Fruit fly (Drosophila melanogaster) whole organism, embryonic: Measurements from ENCODE around the gene Srp14.

Source experiments
- Atf3 ChIP-seq: fragments of 200-800 bp; sonication (Bioruptor generic); optimal IDR thresholded peaks from 3 replicates; lab custom pipeline; 2016; ENCODE audit warnings: missing biosample characterization, missing genetic modification characterization
- C15 ChIP-seq: fragments of 200-800 bp; sonication (Bioruptor generic); IDR thresholded peaks from 3 replicates; pipeline ENCODE4 v1.3.6; 2022; ENCODE audit warnings: missing biosample characterization, missing genetic modification characterization
- CG10543 ChIP-seq: fragments of 200-800 bp; sonication (Bioruptor generic); optimal IDR thresholded peaks from 3 replicates; lab custom pipeline; 2017; ENCODE audit warnings: missing biosample characterization, mild to moderate bottlenecking, missing genetic modification characterization, moderate library complexity
- CG11093 ChIP-seq: fragments of 200-800 bp; sonication (Bioruptor generic); IDR thresholded peaks from 3 replicates; pipeline ENCODE4 v1.3.6; 2022; ENCODE audit warnings: missing biosample characterization, missing genetic modification characterization
- CG12659 ChIP-seq: fragments of 200-800 bp; sonication (Bioruptor generic); optimal IDR thresholded peaks from 3 replicates; lab custom pipeline; 2017; ENCODE audit warnings: mild to moderate bottlenecking, missing biosample characterization, missing genetic modification reagents, missing genetic modification characterization
- CG13424 ChIP-seq: fragments of 200-800 bp; sonication (Bioruptor generic); optimal IDR thresholded peaks from 2 replicates; lab custom pipeline; 2019; ENCODE audit warnings: missing biosample characterization, mild to moderate bottlenecking, missing genetic modification characterization, moderate library complexity
- CG16815 ChIP-seq: fragments of 200-800 bp; sonication (Bioruptor generic); optimal IDR thresholded peaks from 3 replicates; lab custom pipeline; 2017; ENCODE audit warnings: missing biosample characterization, mild to moderate bottlenecking, missing genetic modification characterization
- CG17328 ChIP-seq: fragments of 200-800 bp; sonication (Bioruptor generic); IDR thresholded peaks from 2 replicates; pipeline ENCODE4 v1.3.6; 2022; ENCODE audit warnings: missing biosample characterization, missing genetic modification characterization
- CG17612 ChIP-seq: fragments of 200-800 bp; sonication (Bioruptor generic); IDR thresholded peaks from 2 replicates; pipeline ENCODE4 v1.3.6; 2022; ENCODE audit warnings: missing biosample characterization, missing genetic modification characterization
- CG17802 ChIP-seq: fragments of 200-800 bp; sonication (Bioruptor generic); optimal IDR thresholded peaks from 2 replicates; lab custom pipeline; 2018; ENCODE audit warnings: missing biosample characterization, mild to moderate bottlenecking, missing genetic modification characterization, moderate library complexity
- CG17912 ChIP-seq: fragments of 200-800 bp; sonication (Bioruptor generic); optimal IDR thresholded peaks from 2 replicates; lab custom pipeline; 2018; ENCODE audit warnings: missing biosample characterization, mild to moderate bottlenecking, missing genetic modification characterization
- CG4854 ChIP-seq: fragments of 200-800 bp; sonication (Bioruptor generic); optimal IDR thresholded peaks from 2 replicates; lab custom pipeline; 2016; ENCODE audit warnings: missing biosample characterization, missing genetic modification characterization, inconsistent platforms
- CG6689 ChIP-seq: fragments of 200-800 bp; sonication (Bioruptor generic); IDR thresholded peaks from 2 replicates; pipeline ENCODE4 v1.3.6; 2022; ENCODE audit warnings: missing biosample characterization, missing genetic modification characterization
- CG6854 ChIP-seq: fragments of 200-800 bp; sonication (Bioruptor generic); optimal IDR thresholded peaks from 3 replicates; lab custom pipeline; 2017; ENCODE audit warnings: missing biosample characterization, mild to moderate bottlenecking, missing genetic modification characterization
- CG8089 ChIP-seq: fragments of 200-800 bp; sonication (Bioruptor generic); optimal IDR thresholded peaks from 3 replicates; lab custom pipeline; 2016; ENCODE audit warnings: missing biosample characterization, missing genetic modification characterization
- CG8944 ChIP-seq: fragments of 200-800 bp; sonication (Bioruptor generic); optimal IDR thresholded peaks from 3 replicates; lab custom pipeline; 2016; ENCODE audit warnings: missing biosample characterization, missing genetic modification characterization
- D ChIP-seq, 2 experiments: fragments of 200-800 bp in 1 of 2; fragments of >200 bp in 1 of 2; sonication (Bioruptor generic) in 1 of 2; optimal IDR thresholded peaks; 2 replicates in 1 of 2; 3 replicates in 1 of 2; lab custom pipeline; 2017; ENCODE audit warnings: mild to moderate bottlenecking in 1 of 2, missing biosample characterization in 1 of 2, missing genetic modification characterization in 1 of 2, missing genetic modification reagents in 1 of 2
- Dbx ChIP-seq: fragments of 200-800 bp; sonication (Bioruptor generic); IDR thresholded peaks from 3 replicates; pipeline ENCODE4 v1.3.6; 2022; ENCODE audit warnings: missing biosample characterization, missing genetic modification characterization
- Dip3 ChIP-seq: fragments of 200-800 bp; sonication (Bioruptor generic); optimal IDR thresholded peaks from 3 replicates; lab custom pipeline; 2016; ENCODE audit warnings: missing biosample characterization, missing genetic modification characterization
- Doc3 ChIP-seq: fragments of 200-800 bp; sonication (Bioruptor generic); IDR thresholded peaks from 3 replicates; pipeline ENCODE4 v1.3.6; 2022; ENCODE audit warnings: missing biosample characterization, missing genetic modification characterization; ENCODE audit not compliant: partially characterized antibody
- Dp ChIP-seq: fragments of 200-800 bp; sonication (Bioruptor generic); optimal IDR thresholded peaks from 2 replicates; lab custom pipeline; 2018; ENCODE audit warnings: missing biosample characterization, mild to moderate bottlenecking, missing genetic modification characterization, moderate library complexity
- ERR ChIP-seq: fragments of 200-800 bp; sonication (Bioruptor generic); optimal IDR thresholded peaks from 2 replicates; lab custom pipeline; 2016; ENCODE audit warnings: missing biosample characterization, missing genetic modification characterization
- H2.0 ChIP-seq: fragments of 200-800 bp; sonication (Bioruptor generic); IDR thresholded peaks from 2 replicates; pipeline ENCODE4 v1.3.6; 2022; ENCODE audit warnings: missing biosample characterization, missing genetic modification characterization
- Hr3 ChIP-seq: fragments of 200-800 bp; sonication (Bioruptor generic); optimal IDR thresholded peaks from 3 replicates; lab custom pipeline; 2016; ENCODE audit warnings: missing biosample characterization, missing genetic modification characterization
- Ptx1 ChIP-seq: fragments of 200-800 bp; sonication (Bioruptor generic); IDR thresholded peaks from 2 replicates; pipeline ENCODE4 v1.3.6; 2022; ENCODE audit warnings: missing biosample characterization, missing genetic modification characterization
- Ravus ChIP-seq: fragments of 200-800 bp; sonication (Bioruptor generic); IDR thresholded peaks from 2 replicates; pipeline ENCODE4 v1.3.6; 2022; ENCODE audit warnings: missing biosample characterization, missing genetic modification characterization
- Usf ChIP-seq: fragments of 200-800 bp; sonication (Bioruptor generic); optimal IDR thresholded peaks from 2 replicates; lab custom pipeline; 2017; ENCODE audit warnings: missing genotype, missing biosample characterization, missing genetic modification characterization
- ara ChIP-seq: fragments of 200-800 bp; sonication (Bioruptor generic); IDR thresholded peaks from 2 replicates; pipeline ENCODE4 v1.3.6; 2022; ENCODE audit warnings: missing biosample characterization, missing genetic modification characterization
- ase ChIP-seq: fragments of 200-800 bp; sonication (Bioruptor generic); IDR thresholded peaks from 3 replicates; pipeline ENCODE4 v1.3.6; 2022; ENCODE audit warnings: missing biosample characterization, missing genetic modification characterization
- ash1 ChIP-seq: fragments of 200-800 bp; sonication (Bioruptor generic); optimal IDR thresholded peaks from 2 replicates; lab custom pipeline; 2018; ENCODE audit warnings: missing biosample characterization, mild to moderate bottlenecking, missing genetic modification characterization
- eve ChIP-seq, 2 experiments: fragments of >200 bp; optimal IDR thresholded peaks; 2 replicates each; lab custom pipeline; 2017; ENCODE audit warnings: missing biosample characterization in 2 of 2, missing genetic modification characterization in 2 of 2
- grn ChIP-seq: fragments of 200-800 bp; sonication (Bioruptor generic); optimal IDR thresholded peaks from 3 replicates; lab custom pipeline; 2017; ENCODE audit warnings: missing biosample characterization, missing genetic modification characterization
- ham ChIP-seq: fragments of 200-800 bp; sonication (Bioruptor generic); IDR thresholded peaks from 2 replicates; pipeline ENCODE4 v1.3.6; 2022; ENCODE audit warnings: missing biosample characterization, missing genetic modification characterization
- hb ChIP-seq: fragments of 200-800 bp; sonication (Bioruptor generic); IDR thresholded peaks from 3 replicates; pipeline ENCODE4 v1.3.6; 2022; ENCODE audit warnings: missing biosample characterization, missing genetic modification characterization; ENCODE audit not compliant: partially characterized antibody
- her ChIP-seq: fragments of 200-800 bp; sonication (Bioruptor generic); optimal IDR thresholded peaks from 2 replicates; lab custom pipeline; 2016; ENCODE audit warnings: missing biosample characterization, missing genetic modification characterization
- jing ChIP-seq: fragments of 200-800 bp; sonication (Bioruptor generic); optimal IDR thresholded peaks from 2 replicates; lab custom pipeline; 2018; ENCODE audit warnings: missing biosample characterization, mild to moderate bottlenecking, missing genetic modification characterization
- maf-S ChIP-seq: fragments of 200-800 bp; sonication (Bioruptor generic); optimal IDR thresholded peaks from 2 replicates; lab custom pipeline; 2016; ENCODE audit warnings: missing biosample characterization, missing genetic modification characterization
- mam ChIP-seq: fragments of 200-800 bp; sonication (Bioruptor generic); optimal IDR thresholded peaks from 3 replicates; lab custom pipeline; 2016; ENCODE audit warnings: missing biosample characterization, missing genetic modification characterization
- pum ChIP-seq: fragments of 200-800 bp; sonication (Bioruptor generic); optimal IDR thresholded peaks from 2 replicates; lab custom pipeline; 2016; ENCODE audit warnings: missing biosample characterization, missing genetic modification characterization
- ranshi ChIP-seq: fragments of 200-800 bp; sonication (Bioruptor generic); IDR thresholded peaks from 2 replicates; pipeline ENCODE4 v1.3.6; 2022; ENCODE audit warnings: missing biosample characterization, missing genetic modification characterization
- repo ChIP-seq: fragments of 200-800 bp; sonication (Bioruptor generic); optimal IDR thresholded peaks from 2 replicates; lab custom pipeline; 2016; ENCODE audit warnings: missing biosample characterization, missing genetic modification characterization
- scrt ChIP-seq: fragments of 200-800 bp; sonication (Bioruptor generic); optimal IDR thresholded peaks from 2 replicates; lab custom pipeline; 2018; ENCODE audit warnings: missing biosample characterization, mild to moderate bottlenecking, missing genetic modification characterization, moderate library complexity
- tx ChIP-seq: fragments of 200-800 bp; sonication (Bioruptor generic); optimal IDR thresholded peaks from 2 replicates; lab custom pipeline; 2016; ENCODE audit warnings: missing biosample characterization, missing genetic modification characterization
- unpg ChIP-seq: fragments of 200-800 bp; sonication (Bioruptor generic); optimal IDR thresholded peaks from 3 replicates; lab custom pipeline; 2018; ENCODE audit warnings: missing biosample characterization, mild to moderate bottlenecking, missing genetic modification characterization, moderate library complexity
- vfl ChIP-seq: fragments of 200-800 bp; sonication (Bioruptor generic); optimal IDR thresholded peaks from 2 replicates; lab custom pipeline; 2016; ENCODE audit warnings: missing biosample characterization, missing genetic modification characterization
- vvl ChIP-seq: fragments of 200-800 bp; sonication (Bioruptor generic); IDR thresholded peaks from 2 replicates; pipeline ENCODE4 v1.3.6; 2022; ENCODE audit warnings: missing biosample characterization, missing genetic modification characterization
- wek ChIP-seq: fragments of 200-800 bp; sonication (Bioruptor generic); optimal IDR thresholded peaks from 3 replicates; lab custom pipeline; 2018; ENCODE audit warnings: missing biosample characterization, mild to moderate bottlenecking, missing genetic modification characterization, moderate library complexity
- z ChIP-seq: fragments of 200-800 bp; sonication (Bioruptor generic); IDR thresholded peaks from 3 replicates; pipeline ENCODE4 v1.3.6; 2022; ENCODE audit warnings: missing biosample characterization, missing genetic modification characterization
- zf30C ChIP-seq: fragments of 200-800 bp; sonication (Bioruptor generic); optimal IDR thresholded peaks from 3 replicates; lab custom pipeline; 2018; ENCODE audit warnings: missing biosample characterization, mild to moderate bottlenecking, missing genetic modification characterization

The Srp14 gene

DNA sequence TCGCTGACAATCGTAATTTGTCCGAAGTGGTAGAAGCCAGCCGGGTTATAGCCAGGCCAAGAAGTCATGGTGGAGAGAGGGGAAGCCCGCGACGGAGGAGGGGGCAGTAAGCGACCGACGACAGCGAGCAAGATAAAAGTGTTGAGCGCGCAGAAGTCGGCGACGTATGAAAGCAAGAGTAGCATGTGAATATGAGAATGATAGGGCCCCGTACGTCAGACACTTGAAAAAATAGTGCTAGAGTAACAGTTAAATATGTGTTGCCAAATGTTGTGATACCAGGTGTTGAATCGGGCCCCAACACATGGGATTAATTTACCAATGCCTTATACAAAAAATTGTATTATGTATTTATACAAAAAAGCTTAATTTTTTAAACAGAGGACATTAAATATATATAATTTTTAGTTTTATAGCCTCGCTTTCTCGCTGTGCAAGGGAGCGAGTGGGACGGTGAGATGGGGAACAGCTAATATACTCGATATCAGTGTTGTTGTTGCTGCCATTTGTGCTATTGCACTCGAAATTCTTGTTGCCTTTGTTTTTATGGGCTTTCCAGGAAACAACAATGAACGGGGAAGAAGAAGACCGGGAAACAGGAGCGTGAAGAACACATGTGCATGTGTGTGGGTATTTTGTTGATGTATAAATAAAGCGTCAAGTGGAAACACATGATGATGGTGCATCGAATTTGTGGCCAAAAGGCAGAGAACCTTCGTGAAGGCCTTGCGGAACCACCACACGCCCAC is 29.9 kb upstream of the Srp14 start (continued):
- TF ChIP-seq ham (GFP tag; lab: Robert Waterston, UW) (0 out of 2 replicates have a peak, but pooled peaks have one; percentile 8), vfl (GFP tag; lab: Kevin White, UChicago) (peak; percentile 21), ase (peak; percentile 70; the same call in 2 of the 3 replicates), Ptx1 (peak; percentile 91), CG8944 (GFP tag; lab: Kevin White, UChicago) (no peak), CG17612 (GFP tag; lab: Robert Waterston, UW) (peak; percentile 56), ash1 (GFP tag; lab: Kevin White, UChicago) (no peak), Hr3 (peak; percentile 83), CG17802 (tag; lab: Kevin White, UChicago) (peak; percentile 77), z (GFP tag; lab: Robert Waterston, UW) (0 out of 3 replicates have a peak, but pooled peaks have one; percentile 4), CG17328 (GFP tag; lab: Robert Waterston, UW) (peak; percentile 87), CG10543 (GFP tag; lab: Kevin White, UChicago) (peak; percentile 90), CG4854 (GFP tag; lab: Kevin White, UChicago) (peak; percentile 45), CG8089 (GFP tag; lab: Kevin White, UChicago) (no peak), CG12659 (GFP tag; lab: Kevin White, UChicago) (peak; percentile 85), Doc3 (GFP tag; lab: Robert Waterston, UW) (no peak), zf30C (peak; percentile 97), wek (no peak), Ravus (GFP tag; lab: Robert Waterston, UW) (peak; percentile 40; the same call in 1 of the 2 replicates), ERR (GFP tag; lab: Kevin White, UChicago) (no peak), maf-S (GFP tag; lab: Kevin White, UChicago) (no peak), grn (GFP tag; lab: Kevin White, UChicago) (peak; percentile 60), repo (GFP tag; lab: Kevin White, UChicago) (no peak), mam (peak; percentile 59), pum (GFP tag; lab: Kevin White, UChicago) (peak; percentile 12), CG11093 (GFP tag; lab: Robert Waterston, UW) (peak; percentile 67; the same call in 2 of the 3 replicates), Dbx (GFP tag; lab: Robert Waterston, UW) (peak; percentile 90), vvl (GFP tag; lab: Robert Waterston, UW) (peak; percentile 90), tx (GFP tag; lab: Kevin White, UChicago) (no peak), C15 (GFP tag; lab: Robert Waterston, UW) (peak; percentile 78; the same call in 2 of the 3 replicates), hb (GFP tag; lab: Robert Waterston, UW) (no peak), scrt (peak; percentile 81), eve (GFP tag; optimal IDR thresholded peaks at IDR 0.05; lab: Kevin White, UChicago) (peak in 1 of 2 experiments; percentile 94), CG16815 (GFP tag; lab: Kevin White, UChicago) (peak; percentile 87), jing (GFP tag; lab: Kevin White, UChicago) (peak; percentile 74), H2.0 (GFP tag; lab: Robert Waterston, UW) (peak; percentile 72; the same call in 1 of the 2 replicates), Dip3 (no peak), CG6854 (GFP tag; lab: Kevin White, UChicago) (peak; percentile 76), CG13424 (tag; lab: Kevin White, UChicago) (peak; percentile 90), Usf (GFP tag; lab: Kevin White, UChicago) (peak; percentile 76), CG6689 (GFP tag; lab: Robert Waterston, UW) (peak; percentile 89), her (GFP tag; lab: Kevin White, UChicago) (no peak), CG17912 (GFP tag; lab: Kevin White, UChicago) (no peak), Atf3 (peak; percentile 18), Dp (GFP tag; lab: Kevin White, UChicago) (no peak), unpg (peak; percentile 88), ara (GFP tag; lab: Robert Waterston, UW) (peak; percentile 84), ranshi (GFP tag; lab: Robert Waterston, UW) (peak; percentile 84), D (optimal IDR thresholded peaks at IDR 0.05; lab: Kevin White, UChicago) (no peak), D (GFP tag; optimal IDR thresholded peaks at IDR 0.05; lab: Kevin White, UChicago) (peak; percentile 85)
